Fruit fly (Drosophila melanogaster): ENCODE measurements around the gene hoka.

hoka gene

DNA sequence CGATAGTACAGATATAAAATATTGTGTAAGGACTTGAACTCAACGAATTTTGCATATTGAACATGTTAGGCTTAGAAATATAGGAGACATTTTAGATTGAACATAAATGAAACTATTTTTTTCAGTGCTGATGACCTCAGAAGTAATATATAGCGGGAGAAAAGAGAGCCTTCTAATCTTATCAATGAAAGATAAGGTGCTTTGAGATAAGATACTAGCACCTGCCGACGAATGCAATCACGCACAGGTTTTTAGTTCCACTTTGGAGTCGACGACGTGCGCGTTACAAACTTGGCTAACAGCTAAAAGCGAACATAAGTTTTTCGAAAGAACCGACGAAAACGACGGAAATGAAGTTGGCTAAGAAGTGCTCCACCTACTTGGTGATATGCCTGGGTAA is at the start of gene hoka:
hoka (plus strand) TSS at position 254 of the 400 bp plus-strand sequence.
- no peak for TF ChIP-seq CG17801 (GFP tag; optimal IDR thresholded peaks at IDR 0.05; ENCODE audit: partially characterized antibody)

DNA sequence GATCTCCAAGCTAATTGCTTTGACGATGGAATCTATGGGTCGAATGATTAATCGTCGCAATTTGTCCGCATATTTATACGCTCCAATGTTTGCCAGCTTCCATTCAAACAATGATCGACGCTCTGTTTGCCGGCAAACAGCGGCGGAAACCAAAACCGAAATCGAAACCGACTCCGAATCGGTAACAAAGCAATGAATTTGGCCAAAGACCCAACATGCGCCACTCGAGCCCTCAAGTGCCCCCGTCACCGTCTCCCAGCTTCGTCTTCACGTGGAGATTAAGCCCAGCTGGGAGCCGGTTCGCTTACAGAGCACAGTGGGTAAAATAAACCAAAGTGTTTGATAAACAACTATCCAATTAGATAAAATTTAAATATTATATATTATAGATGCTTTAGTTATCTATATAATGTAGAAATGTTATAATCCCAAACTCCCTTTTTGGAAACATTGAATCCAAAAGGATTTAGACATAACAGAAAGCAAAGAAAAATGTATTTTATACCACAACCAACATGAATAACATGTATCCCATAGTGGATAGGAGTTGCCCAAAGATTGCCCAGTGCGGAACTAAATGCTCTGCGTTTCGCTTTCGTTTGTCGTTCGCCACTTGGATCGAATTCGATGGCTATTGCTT is 46.2 kb upstream of the hoka start, which contains the start of gene CG32237:
CG32237 (minus strand) TSS at position 51 of the 640 bp plus-strand sequence.
- TF ChIP-seq CG17801 (GFP tag; optimal IDR thresholded peaks at IDR 0.05; ENCODE audit: partially characterized antibody): no peak

DNA sequence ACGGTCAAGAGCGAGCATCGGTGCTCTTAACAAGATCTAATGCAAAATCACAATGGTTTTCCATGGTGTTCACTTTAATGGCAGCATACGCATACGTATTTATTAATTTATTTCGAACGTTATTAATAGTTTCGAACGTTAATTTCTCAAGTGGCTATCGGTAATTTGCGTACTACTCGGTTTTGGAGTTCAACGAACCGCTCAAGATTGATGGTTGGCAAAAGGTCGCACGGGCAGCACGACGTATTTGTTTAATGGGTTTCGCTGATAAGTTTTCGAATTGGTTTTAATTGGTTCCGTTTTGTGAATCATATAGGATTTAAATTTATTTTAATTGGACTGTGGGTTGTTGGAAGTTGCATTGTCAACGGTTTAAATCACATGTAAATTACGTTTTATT is 45.6 kb upstream of the hoka start:
- no peak for TF ChIP-seq CG17801 (GFP tag; optimal IDR thresholded peaks at IDR 0.05; ENCODE audit: partially characterized antibody)

DNA sequence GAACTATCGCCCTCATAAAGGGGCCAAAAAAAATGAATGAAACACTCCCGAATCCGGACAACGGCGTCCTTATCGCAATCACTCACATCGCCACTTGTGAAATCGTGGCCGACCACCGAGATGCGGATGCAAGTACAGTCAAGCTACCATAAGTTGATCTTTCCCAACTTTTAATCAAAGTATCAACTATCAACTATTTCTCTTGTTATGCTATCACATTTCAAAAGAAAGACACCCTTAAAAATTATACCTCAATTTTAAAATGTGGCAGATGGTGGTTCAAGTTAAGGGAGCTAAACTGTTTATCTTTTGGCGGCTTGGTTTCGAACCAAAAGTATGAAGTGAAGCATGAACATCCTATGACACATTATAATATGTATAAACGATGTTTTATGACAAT is 44.5 kb upstream of the hoka start:
- TF ChIP-seq CG17801 (GFP tag; optimal IDR thresholded peaks at IDR 0.05; ENCODE audit: partially characterized antibody): no peak

DNA sequence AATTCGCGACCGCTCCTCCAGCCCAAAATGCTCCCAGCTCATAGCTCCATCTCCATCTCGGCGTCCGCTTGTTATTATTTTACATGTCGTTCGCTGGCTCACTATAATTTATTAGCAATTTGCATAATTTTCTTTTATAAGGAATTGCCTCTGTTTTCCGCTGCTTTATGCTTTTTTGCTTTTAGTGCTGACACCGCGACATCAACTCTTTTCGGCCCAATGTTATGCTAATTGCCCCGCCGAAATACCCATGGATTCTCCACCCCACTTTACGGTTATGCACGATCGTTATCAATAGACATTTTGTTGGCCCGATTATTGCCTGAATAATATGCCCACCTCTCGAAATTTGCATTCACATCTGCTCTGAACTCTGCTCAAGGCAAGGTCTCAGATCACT is 43.5 kb upstream of the hoka start:
- TF ChIP-seq CG17801 (GFP tag; optimal IDR thresholded peaks at IDR 0.05; ENCODE audit: partially characterized antibody): no peak

DNA sequence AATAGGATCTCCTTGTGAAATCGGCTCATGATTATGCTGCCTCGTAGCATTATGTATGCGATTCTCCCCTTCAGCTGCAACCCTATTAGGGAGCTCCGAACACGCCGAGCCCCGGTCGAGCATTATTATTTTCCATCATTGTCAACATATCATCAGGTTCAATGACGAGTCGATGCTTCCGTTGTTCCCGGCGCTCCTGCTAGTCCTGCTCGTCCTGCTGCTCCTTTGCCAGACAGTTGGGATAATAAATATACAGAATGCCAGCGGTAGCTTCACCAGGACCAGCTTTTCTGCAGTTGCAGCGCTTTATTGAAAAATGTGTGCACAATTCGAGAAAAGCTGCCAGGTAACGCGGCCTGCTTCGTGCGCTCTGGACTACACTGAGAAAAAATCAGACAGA is 38.3 kb upstream of the hoka start, which contains the start of gene CG32235:
CG32235 (minus strand) TSS at position 101 of the 400 bp plus-strand sequence.
- no peak for TF ChIP-seq CG17801 (GFP tag; optimal IDR thresholded peaks at IDR 0.05; ENCODE audit: partially characterized antibody)

DNA sequence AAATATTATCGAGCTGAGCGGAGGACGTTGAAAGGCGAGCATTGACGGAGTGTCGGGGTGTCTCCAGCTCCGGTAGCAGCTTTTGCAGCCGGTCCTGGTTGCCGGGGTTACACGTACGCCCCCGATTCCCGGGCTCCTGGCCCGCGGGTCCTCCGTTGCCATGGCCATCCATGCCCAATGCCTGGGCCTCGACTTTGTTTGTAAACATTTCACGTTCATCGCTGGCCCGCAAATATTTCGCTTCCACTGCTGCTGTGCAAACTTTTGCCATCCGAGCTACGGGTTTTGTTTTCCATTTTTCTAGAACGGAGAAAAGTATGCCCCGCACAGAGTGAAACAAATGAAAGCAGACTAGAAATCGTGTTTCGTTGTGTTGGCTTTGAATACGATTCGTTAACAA is 37.7 kb upstream of the hoka start, which contains the start of gene Dnah3:
Dnah3 (plus strand) TSS at position 301 of the 400 bp plus-strand sequence.
- no peak for TF ChIP-seq CG17801 (GFP tag; optimal IDR thresholded peaks at IDR 0.05; ENCODE audit: partially characterized antibody)

DNA sequence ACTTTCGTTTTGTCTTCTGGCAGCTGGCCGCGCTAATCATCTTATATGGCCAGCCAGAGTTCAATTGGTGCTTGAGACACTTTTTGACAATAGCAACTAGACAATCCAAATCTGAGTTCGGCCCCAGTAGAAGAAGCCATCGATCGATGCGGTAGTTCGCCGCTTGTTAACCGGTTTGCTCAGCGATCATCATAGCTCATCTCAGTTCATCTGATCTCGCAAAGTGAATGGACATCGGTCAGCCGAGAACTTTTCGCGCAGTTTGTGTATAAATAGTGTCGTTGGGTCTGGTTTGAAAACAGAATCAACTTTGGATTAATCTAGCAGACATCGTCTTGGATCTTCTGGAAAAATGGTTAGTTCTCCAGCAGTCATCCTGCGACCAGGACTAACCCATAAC is 2.1 kb upstream of the hoka start, which contains the start of gene CG13705:
CG13705 (plus strand) TSS at position 301 of the 400 bp plus-strand sequence.
- TF ChIP-seq CG17801 (GFP tag; optimal IDR thresholded peaks at IDR 0.05; ENCODE audit: partially characterized antibody): no peak

DNA sequence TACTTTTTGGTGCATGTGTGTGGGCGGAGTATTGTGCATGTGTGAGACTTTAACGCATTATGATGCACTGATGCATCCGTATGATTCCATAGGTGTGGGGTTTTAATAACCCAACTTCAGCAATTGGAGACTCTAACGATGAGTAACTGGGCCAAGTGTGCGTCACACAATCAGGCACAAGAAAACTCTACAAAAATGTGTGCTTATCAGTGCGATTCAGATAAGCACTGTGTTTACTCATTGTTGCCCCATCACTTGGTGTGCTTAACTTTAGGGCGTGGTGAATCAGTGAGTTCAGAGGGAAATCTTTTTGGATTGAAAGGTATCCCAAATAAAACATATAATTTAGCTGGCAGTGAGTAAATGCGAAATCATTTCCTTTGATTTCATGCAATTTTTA is 417 bp downstream of the hoka start:
- no peak for TF ChIP-seq CG17801 (GFP tag; optimal IDR thresholded peaks at IDR 0.05; ENCODE audit: partially characterized antibody)

DNA sequence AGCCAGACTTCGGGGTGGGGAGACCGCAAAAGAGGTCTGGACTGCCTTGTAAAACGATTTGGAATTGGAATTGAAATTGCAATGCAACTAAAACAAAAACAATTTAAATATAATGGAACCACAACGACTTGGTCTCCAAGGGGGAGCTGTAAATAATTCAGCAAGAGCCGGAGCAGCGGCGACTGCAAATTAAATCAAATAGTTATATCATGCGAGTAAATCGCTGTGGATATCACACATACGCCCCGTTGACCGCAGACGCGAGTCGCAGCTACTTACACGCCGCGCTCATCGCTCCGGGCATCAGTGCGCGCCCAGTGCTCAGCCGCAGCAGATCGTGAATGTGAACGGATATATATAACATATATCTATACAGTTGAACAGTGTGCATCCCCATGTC is 11.4 kb downstream of the hoka start, which contains the start of gene Rh50:
Rh50 (plus strand) TSS at position 301 of the 400 bp plus-strand sequence.
- TF ChIP-seq CG17801 (GFP tag; optimal IDR thresholded peaks at IDR 0.05; ENCODE audit: partially characterized antibody): no peak

DNA sequence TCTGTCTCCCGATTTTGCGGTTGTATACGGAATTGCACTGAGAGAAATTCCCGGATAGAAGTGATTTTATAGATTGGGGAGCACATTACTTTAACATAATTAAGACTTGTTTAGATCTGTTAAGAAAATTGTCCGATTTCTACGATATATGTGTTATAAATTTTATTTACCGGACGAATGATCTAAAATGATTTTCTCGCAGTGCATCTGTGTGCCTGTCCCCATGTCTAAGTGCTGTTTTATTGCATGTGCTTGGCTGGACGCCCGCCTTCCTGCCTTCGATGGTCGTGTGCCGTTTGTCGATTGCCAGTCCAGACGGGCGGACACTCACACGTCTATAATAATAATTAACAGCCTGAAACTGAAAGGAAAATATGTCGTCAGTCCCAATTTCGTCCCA is 22.2 kb downstream of the hoka start:
- no peak for TF ChIP-seq CG17801 (GFP tag; optimal IDR thresholded peaks at IDR 0.05; ENCODE audit: partially characterized antibody)

DNA sequence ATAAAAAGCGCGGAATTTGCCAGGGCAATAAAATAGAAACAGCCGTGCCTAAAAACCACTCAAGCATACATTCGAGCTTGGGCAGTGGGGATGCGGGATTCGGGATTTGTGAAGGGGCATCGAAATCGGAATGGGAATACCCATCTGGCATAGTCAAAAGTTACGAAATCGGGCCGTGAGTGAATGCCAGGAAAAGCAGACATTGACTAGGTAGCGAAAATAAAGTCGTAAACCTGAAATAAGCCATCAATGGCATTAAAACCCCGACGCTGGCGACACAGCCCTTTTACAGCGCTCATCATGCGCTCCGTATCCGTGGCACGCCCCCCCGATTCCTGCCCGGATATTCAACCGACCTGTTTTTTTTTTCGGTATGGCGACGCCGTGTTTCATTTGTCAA is 25.9 kb downstream of the hoka start:
- no peak for TF ChIP-seq CG17801 (GFP tag; optimal IDR thresholded peaks at IDR 0.05; ENCODE audit: partially characterized antibody)

DNA sequence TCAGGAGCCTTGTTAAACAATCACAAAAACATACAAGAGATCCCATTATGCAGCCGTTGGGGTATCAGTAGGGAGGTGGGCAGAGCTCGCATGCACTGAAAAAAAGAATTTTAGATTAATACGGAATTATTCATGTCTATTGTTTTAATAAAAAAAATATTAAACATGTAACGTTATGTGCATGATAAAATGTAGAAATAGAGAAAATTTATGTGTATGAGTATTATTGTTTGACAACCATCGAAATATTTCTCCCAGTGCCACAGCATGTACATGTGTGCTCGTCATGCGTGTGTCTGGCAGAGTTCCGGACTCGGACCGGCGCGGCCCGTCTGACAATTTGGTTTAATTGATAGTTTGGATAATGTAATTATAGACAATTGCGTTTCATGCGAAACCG is 31.1 kb downstream of the hoka start:
- TF ChIP-seq CG17801 (GFP tag; optimal IDR thresholded peaks at IDR 0.05; ENCODE audit: partially characterized antibody): no peak
